Worm (Caenorhabditis elegans) whole organism, L2 larva: ENCODE data around the gene srw-84.

Experiments
- C34F6.9 ChIP-seq: fragments of 150-350 bp; optimal IDR thresholded peaks from 2 replicates; lab custom pipeline; 2014; ENCODE audit warnings: missing biosample characterization, missing genetic modification characterization
- R02D3.7 ChIP-seq: fragments of 150-350 bp; optimal IDR thresholded peaks from 2 replicates; lab custom pipeline; 2014; ENCODE audit warnings: missing biosample characterization, missing genetic modification characterization
- Y55F3AM.14 ChIP-seq: fragments of 200-800 bp; sonication (Bioruptor generic); optimal IDR thresholded peaks from 2 replicates; lab custom pipeline; 2018; ENCODE audit warnings: mild to moderate bottlenecking, missing genetic modification characterization, missing compliant biosample characterization
- ZK546.5 ChIP-seq: sonication (generic microtip); optimal IDR thresholded peaks from 2 replicates; lab custom pipeline; 2017; ENCODE audit warnings: missing biosample characterization, missing genetic modification characterization
- alr-1 ChIP-seq: fragments of 150-350 bp; optimal IDR thresholded peaks from 2 replicates; lab custom pipeline; 2014; ENCODE audit warnings: missing biosample characterization, missing genetic modification characterization
- aly-2 ChIP-seq: fragments of 150-350 bp; optimal IDR thresholded peaks from 2 replicates; lab custom pipeline; 2014; ENCODE audit warnings: missing biosample characterization, missing genetic modification characterization
- blmp-1 ChIP-seq: sonication (generic microtip); optimal IDR thresholded peaks from 2 replicates; lab custom pipeline; 2017; ENCODE audit warnings: missing genetic modification characterization, mild to moderate bottlenecking, missing compliant biosample characterization, antibody characterized with exemption, moderate library complexity; ENCODE audit not compliant: insufficient read depth
- ceh-16 ChIP-seq: fragments of 150-350 bp; optimal IDR thresholded peaks from 2 replicates; lab custom pipeline; 2014; ENCODE audit warnings: missing biosample characterization, missing genetic modification characterization
- ceh-82 ChIP-seq: fragments of 150-350 bp; optimal IDR thresholded peaks from 2 replicates; lab custom pipeline; 2014; ENCODE audit warnings: missing biosample characterization, missing genetic modification characterization
- dmd-4 ChIP-seq: sonication (generic microtip); optimal IDR thresholded peaks from 2 replicates; lab custom pipeline; 2017; ENCODE audit warnings: missing biosample characterization, missing genetic modification characterization
- egl-27 ChIP-seq: sonication (generic microtip); optimal IDR thresholded peaks from 3 replicates; lab custom pipeline; 2017; ENCODE audit warnings: missing biosample characterization, missing genetic modification reagents, missing genetic modification characterization
- elt-3 ChIP-seq: sonication (generic microtip); optimal IDR thresholded peaks from 2 replicates; lab custom pipeline; 2017; ENCODE audit warnings: missing biosample characterization, missing genetic modification characterization
- fos-1 ChIP-seq: fragments of 150-350 bp; optimal IDR thresholded peaks from 2 replicates; lab custom pipeline; 2014; ENCODE audit warnings: missing biosample characterization, missing genetic modification characterization
- gmeb-1 ChIP-seq: fragments of 150-350 bp; optimal IDR thresholded peaks from 2 replicates; lab custom pipeline; 2014; ENCODE audit warnings: missing biosample characterization, missing genetic modification characterization
- lin-13 ChIP-seq: fragments of 150-350 bp; optimal IDR thresholded peaks from 2 replicates; lab custom pipeline; 2014; ENCODE audit warnings: missing biosample characterization, missing genetic modification reagents, missing genetic modification characterization
- lin-39 ChIP-seq: fragments of 150-350 bp; optimal IDR thresholded peaks from 2 replicates; lab custom pipeline; 2014; ENCODE audit warnings: missing biosample characterization, missing genetic modification reagents, missing genetic modification characterization
- lsy-2 ChIP-seq, 2 experiments: fragments of 150-350 bp in 1 of 2; sonication (generic microtip) in 1 of 2; optimal IDR thresholded peaks; 2 replicates each; lab custom pipeline; 2014 to 2017; ENCODE audit warnings: missing biosample characterization in 2 of 2, missing genetic modification characterization in 2 of 2
- mdl-1 ChIP-seq, 2 experiments: fragments of 150-350 bp in 1 of 2; sonication (generic microtip) in 1 of 2; optimal IDR thresholded peaks; 2 replicates each; lab custom pipeline; 2017; ENCODE audit warnings: missing biosample characterization in 2 of 2, missing genetic modification characterization in 2 of 2
- nhr-10 ChIP-seq: sonication (generic microtip); optimal IDR thresholded peaks from 2 replicates; lab custom pipeline; 2017; ENCODE audit warnings: missing biosample characterization, missing genetic modification characterization
- nhr-11 ChIP-seq: fragments of 150-350 bp; optimal IDR thresholded peaks from 2 replicates; lab custom pipeline; 2014; ENCODE audit warnings: missing biosample characterization, missing genetic modification characterization
- nhr-12 ChIP-seq: fragments of 150-350 bp; optimal IDR thresholded peaks from 2 replicates; lab custom pipeline; 2014; ENCODE audit warnings: missing biosample characterization, missing genetic modification characterization
- nhr-21 ChIP-seq: fragments of 150-350 bp; optimal IDR thresholded peaks from 2 replicates; lab custom pipeline; 2014; ENCODE audit warnings: missing biosample characterization, missing genetic modification characterization
- nhr-23 ChIP-seq: fragments of 150-350 bp; optimal IDR thresholded peaks from 2 replicates; lab custom pipeline; 2014; ENCODE audit warnings: missing biosample characterization, missing genetic modification reagents, missing genetic modification characterization
- nhr-237 ChIP-seq: fragments of 150-350 bp; optimal IDR thresholded peaks from 2 replicates; lab custom pipeline; 2014; ENCODE audit warnings: missing biosample characterization, missing genetic modification characterization
- nhr-25 ChIP-seq: fragments of 150-350 bp; sonication (generic microtip); optimal IDR thresholded peaks from 3 replicates; lab custom pipeline; 2014; ENCODE audit warnings: missing biosample characterization, missing genetic modification characterization
- nhr-6 ChIP-seq: fragments of 150-350 bp; optimal IDR thresholded peaks from 2 replicates; lab custom pipeline; 2014; ENCODE audit warnings: missing biosample characterization, missing genetic modification characterization
- nhr-77 ChIP-seq: fragments of 150-350 bp; optimal IDR thresholded peaks from 2 replicates; lab custom pipeline; 2014; ENCODE audit warnings: missing biosample characterization, missing genetic modification characterization
- peb-1 ChIP-seq: fragments of 150-350 bp; optimal IDR thresholded peaks from 2 replicates; lab custom pipeline; 2014; ENCODE audit warnings: missing biosample characterization, missing genetic modification characterization
- sem-4 ChIP-seq: fragments of 150-350 bp; optimal IDR thresholded peaks from 2 replicates; lab custom pipeline; 2014; ENCODE audit warnings: missing biosample characterization, missing genetic modification reagents, missing genetic modification characterization
- skn-1 ChIP-seq: sonication (generic microtip); optimal IDR thresholded peaks from 2 replicates; lab custom pipeline; 2017; ENCODE audit warnings: missing biosample characterization, missing genetic modification characterization
- sma-3 ChIP-seq: sonication (generic microtip); optimal IDR thresholded peaks from 2 replicates; lab custom pipeline; 2016; ENCODE audit warnings: missing genetic modification reagents, missing genetic modification characterization, missing compliant biosample characterization
- snpc-4 ChIP-seq: fragments of 150-350 bp; optimal IDR thresholded peaks from 2 replicates; lab custom pipeline; 2014; ENCODE audit warnings: missing biosample characterization, missing genetic modification characterization
- unc-39 ChIP-seq: fragments of 150-350 bp; optimal IDR thresholded peaks from 2 replicates; lab custom pipeline; 2014; ENCODE audit warnings: missing biosample characterization, missing genetic modification characterization
- unc-55 ChIP-seq: fragments of 150-350 bp; sonication (generic microtip); optimal IDR thresholded peaks from 3 replicates; lab custom pipeline; 2014; ENCODE audit warnings: missing biosample characterization, missing genetic modification reagents, missing genetic modification characterization
- unc-62 ChIP-seq: fragments of 150-350 bp; optimal IDR thresholded peaks from 2 replicates; lab custom pipeline; 2014; ENCODE audit warnings: missing biosample characterization, missing genetic modification reagents, missing genetic modification characterization
- zag-1 ChIP-seq: fragments of 150-350 bp; optimal IDR thresholded peaks from 2 replicates; lab custom pipeline; 2014; ENCODE audit warnings: missing biosample characterization, missing genetic modification characterization
- ztf-1 ChIP-seq: fragments of 200-800 bp; sonication (Bioruptor generic); conservative IDR thresholded peaks from 2 replicates; pipeline ENCODE4 v1.3.6; 2022; ENCODE audit warnings: missing genetic modification characterization, missing compliant biosample characterization
- ztf-11 ChIP-seq: sonication (generic microtip); optimal IDR thresholded peaks from 2 replicates; lab custom pipeline; 2017; ENCODE audit warnings: missing biosample characterization, missing genetic modification characterization
- ztf-4 ChIP-seq: fragments of 150-350 bp; optimal IDR thresholded peaks from 2 replicates; lab custom pipeline; 2014; ENCODE audit warnings: missing biosample characterization, missing genetic modification characterization

Gene srw-84

DNA sequence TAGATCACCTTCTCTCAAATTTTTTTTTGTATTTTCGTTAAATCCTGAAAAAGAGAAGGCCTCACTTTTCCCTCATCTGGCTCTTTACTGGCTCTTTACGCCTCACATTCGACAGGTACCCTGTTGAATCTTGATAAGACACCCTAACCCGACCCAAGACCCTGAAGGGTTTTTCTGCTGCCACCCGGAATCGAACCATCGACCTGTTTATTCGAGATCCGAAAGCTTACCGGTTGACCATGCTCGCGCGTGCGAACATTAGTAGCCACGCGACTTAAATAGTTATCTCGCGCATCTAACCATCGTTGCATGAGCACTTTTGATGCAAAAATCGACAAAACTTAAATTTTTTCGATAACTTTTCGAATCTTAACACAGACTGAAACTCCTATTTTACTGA lies 25.8 kb upstream of the srw-84 start:
- no peak for TF ChIP-seq lin-39 (tag; lab: Kevin White, UChicago)
- TF ChIP-seq unc-62 (GFP tag; lab: Kevin White, UChicago), result no peak
- no peak for TF ChIP-seq ceh-16 (tag; lab: Kevin White, UChicago)
- no peak for TF ChIP-seq ceh-82 (tag; lab: Kevin White, UChicago)
- TF ChIP-seq nhr-10 (tag; lab: Kevin White, UChicago), result no peak
- TF ChIP-seq sem-4, result no peak
- TF ChIP-seq unc-55 (GFP tag; lab: Kevin White, UChicago), result no peak
- no peak for TF ChIP-seq alr-1 (tag; lab: Kevin White, UChicago)
- TF ChIP-seq skn-1, result no peak
- no peak for TF ChIP-seq nhr-77 (tag; lab: Kevin White, UChicago)
- TF ChIP-seq lin-13, result no peak
- TF ChIP-seq ztf-11 (tag; lab: Kevin White, UChicago), result no peak
- TF ChIP-seq dmd-4 (tag; lab: Kevin White, UChicago), result no peak
- no peak for TF ChIP-seq ZK546.5 (tag; lab: Kevin White, UChicago)
- TF ChIP-seq fos-1, result no peak
- no peak for TF ChIP-seq Y55F3AM.14 (GFP tag; lab: Kevin White, UChicago)
- TF ChIP-seq nhr-23, result no peak

DNA sequence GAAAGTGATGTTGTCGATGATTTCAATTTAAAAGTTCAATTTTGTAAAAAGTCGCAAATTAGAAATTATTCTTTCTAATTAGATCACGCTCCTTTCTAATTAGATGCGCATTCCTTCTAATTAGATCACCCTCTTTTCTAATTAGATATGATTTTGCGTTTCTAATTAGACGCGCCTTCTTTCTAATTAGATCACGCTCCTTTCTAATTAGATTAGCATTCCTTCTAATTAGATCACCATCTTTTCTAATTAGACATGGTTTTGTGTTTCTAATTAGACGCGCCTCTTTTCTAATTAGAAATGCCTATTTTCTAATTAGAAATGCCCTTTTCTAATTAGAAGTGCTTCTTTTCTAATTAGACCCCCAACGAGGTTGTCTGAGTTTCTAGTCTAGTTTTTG lies 24.4 kb upstream of the srw-84 start:
- no peak for TF ChIP-seq zag-1 (tag; lab: Kevin White, UChicago)
- no peak for TF ChIP-seq ceh-16 (tag; lab: Kevin White, UChicago)
- no peak for TF ChIP-seq skn-1
- no peak for TF ChIP-seq snpc-4 (tag; lab: Kevin White, UChicago)
- TF ChIP-seq ztf-1 (GFP tag; lab: Robert Waterston, UW), result no peak
- TF ChIP-seq sma-3 (GFP tag; lab: Kevin White, UChicago), result no peak
- no peak for TF ChIP-seq Y55F3AM.14 (GFP tag; lab: Kevin White, UChicago)
- TF ChIP-seq ceh-82 (tag; lab: Kevin White, UChicago), result no peak
- no peak for TF ChIP-seq ZK546.5 (tag; lab: Kevin White, UChicago)
- no peak for TF ChIP-seq ztf-4
- TF ChIP-seq nhr-23, result no peak

DNA sequence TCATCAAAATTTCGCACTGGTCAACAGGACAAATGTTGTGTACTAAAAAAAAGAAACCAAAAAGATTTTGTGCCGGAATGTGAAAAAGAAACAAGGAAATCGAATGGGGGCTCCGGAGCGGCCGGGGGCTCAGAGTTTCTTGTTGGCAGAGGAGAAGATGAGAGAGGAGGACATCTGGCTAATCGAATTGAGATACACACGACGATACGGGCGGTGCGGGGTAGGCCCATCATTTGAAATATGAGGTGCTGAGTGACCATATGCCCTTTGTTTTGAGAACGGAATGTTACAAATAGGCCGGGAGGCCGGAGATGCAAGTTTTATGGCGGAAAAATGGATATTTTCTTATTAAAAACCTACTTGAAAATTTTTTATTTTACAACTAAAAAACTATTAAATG lies 23.0 kb upstream of the srw-84 start:
- TF ChIP-seq C34F6.9 (tag; lab: Kevin White, UChicago) (no peak), lin-13 (no peak), ztf-11 (tag; lab: Kevin White, UChicago) (no peak), lin-39 (tag; lab: Kevin White, UChicago) (no peak), peb-1 (tag; lab: Kevin White, UChicago) (no peak), zag-1 (tag; lab: Kevin White, UChicago) (no peak)

DNA sequence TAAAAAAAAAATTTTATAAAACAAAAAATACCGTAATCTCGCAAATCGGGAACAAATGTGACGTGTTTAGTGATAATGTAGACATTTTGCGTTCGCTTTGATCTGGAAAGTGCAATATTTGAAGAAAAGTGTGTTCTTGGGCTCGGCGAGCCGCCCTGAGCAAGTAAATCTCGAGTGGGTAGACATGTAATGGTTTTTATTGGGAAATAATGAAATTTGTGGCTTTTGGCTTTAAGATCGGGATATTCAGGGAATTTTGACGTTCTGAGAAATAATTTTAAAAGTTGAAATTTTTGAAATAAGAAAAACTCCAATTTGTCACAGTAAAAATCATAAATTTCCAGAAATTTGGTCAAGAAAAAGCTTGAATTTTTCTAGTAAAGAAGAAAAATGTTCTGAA lies 18.5 kb upstream of the srw-84 start, which contains the start of gene C14B4.2:
C14B4.2 (minus strand) TSS at position 101 of the 400 bp plus-strand sequence.
- TF ChIP-seq nhr-237 (no peak), nhr-6 (no peak), lsy-2 (tag; optimal IDR thresholded peaks at IDR 0.05; lab: Kevin White, UChicago) (no peak)

DNA sequence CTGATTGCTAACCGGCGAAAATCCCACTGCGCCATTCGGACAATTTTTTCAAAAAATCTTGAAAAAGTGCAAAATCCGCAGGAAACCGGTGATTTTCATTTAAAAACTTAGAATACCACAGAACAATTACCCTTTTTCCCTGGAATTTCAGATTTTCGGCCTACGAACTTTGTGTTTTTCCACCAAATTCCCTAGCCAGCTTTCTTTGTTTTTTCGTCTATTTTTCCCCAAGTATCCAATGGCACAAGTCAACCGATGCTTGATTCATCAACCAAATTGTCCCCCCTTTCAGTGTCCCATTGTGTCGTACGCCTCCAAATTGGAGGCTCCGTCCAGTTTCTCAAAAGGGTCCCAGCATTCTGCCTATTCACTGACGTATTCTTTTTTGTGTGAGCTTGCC lies 10.9 kb upstream of the srw-84 start, which contains the start of gene Y43F8A.1:
Y43F8A.1 (plus strand) TSS at position 301 of the 400 bp plus-strand sequence.
- TF ChIP-seq gmeb-1 (tag; lab: Kevin White, UChicago) (no peak), sem-4 (no peak)
- TF ChIP-seq, all 48 proteins: peak for 0

DNA sequence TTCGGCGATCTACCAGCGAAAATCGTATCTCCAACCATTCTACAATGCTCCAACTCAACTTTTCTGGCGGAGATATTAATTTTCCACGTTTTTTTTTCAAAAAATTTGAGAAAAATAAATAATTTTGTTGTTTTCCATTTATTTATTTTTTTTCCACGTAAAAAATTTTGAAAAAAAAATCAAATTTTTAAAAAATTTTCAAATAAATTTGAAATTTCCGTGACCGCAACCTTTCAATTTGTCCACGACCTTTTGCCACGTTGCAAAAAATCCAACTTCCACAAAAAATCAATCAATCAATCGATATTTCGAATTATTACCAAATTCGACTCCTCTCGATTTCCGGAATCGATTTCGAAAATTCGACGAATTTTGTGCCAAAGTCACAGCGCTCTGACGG lies 9.8 kb upstream of the srw-84 start, which contains the start of gene Y43F8A.2:
Y43F8A.2 (plus strand) TSS at position 301 of the 400 bp plus-strand sequence.
- TF ChIP-seq skn-1 (no peak), nhr-21 (tag; lab: Kevin White, UChicago) (no peak), nhr-237 (no peak), sem-4 (no peak), egl-27 (tag; lab: Kevin White, UChicago) (no peak), dmd-4 (tag; lab: Kevin White, UChicago) (no peak), mdl-1 (tag; optimal IDR thresholded peaks at IDR 0.05; lab: Kevin White, UChicago) (no peak), C34F6.9 (tag; lab: Kevin White, UChicago) (no peak), lin-39 (tag; lab: Kevin White, UChicago) (no peak), unc-39 (tag; lab: Kevin White, UChicago) (no peak), fos-1 (no peak), nhr-25 (tag; lab: Kevin White, UChicago) (no peak), Y55F3AM.14 (GFP tag; lab: Kevin White, UChicago) (no peak), blmp-1 (tag; lab: Kevin White, UChicago) (no peak), elt-3 (tag; lab: Kevin White, UChicago) (no peak), aly-2 (tag; lab: Kevin White, UChicago) (no peak), R02D3.7 (tag; lab: Kevin White, UChicago) (no peak), lin-13 (no peak), nhr-12 (tag; lab: Kevin White, UChicago) (no peak), nhr-11 (tag; lab: Kevin White, UChicago) (no peak)
